Worm (Caenorhabditis elegans) whole organism, L1 larva: Measurements from ENCODE around the gene ger-1.
A peak's percentile ranks its signal among the peaks of the same experiment; 100 is the strongest.

Experiments
- C04F5.9 ChIP-seq: sonication (generic microtip); optimal IDR thresholded peaks from 2 replicates; lab custom pipeline; 2016; ENCODE audit warnings: missing genetic modification characterization, missing compliant biosample characterization
- C16A3.4 ChIP-seq: fragments of 150-350 bp; optimal IDR thresholded peaks from 2 replicates; lab custom pipeline; 2014; ENCODE audit warnings: missing biosample characterization, missing genetic modification characterization
- C34B4.2 ChIP-seq: sonication (generic microtip); optimal IDR thresholded peaks from 2 replicates; lab custom pipeline; 2017; ENCODE audit warnings: mild to moderate bottlenecking, missing genetic modification characterization, missing compliant biosample characterization
- Y116A8C.19 ChIP-seq: sonication (generic microtip); optimal IDR thresholded peaks from 2 replicates; lab custom pipeline; 2016; ENCODE audit warnings: missing compliant biosample characterization, missing genetic modification characterization, borderline replicate concordance
- aha-1 ChIP-seq: fragments of 150-350 bp; optimal IDR thresholded peaks from 2 replicates; lab custom pipeline; 2014; ENCODE audit warnings: missing biosample characterization, missing genetic modification characterization
- blmp-1 ChIP-seq: fragments of 150-350 bp; optimal IDR thresholded peaks from 2 replicates; lab custom pipeline; 2014; ENCODE audit warnings: missing biosample characterization, missing genetic modification characterization
- ceh-8 ChIP-seq: fragments of 200-800 bp; sonication (Bioruptor generic); optimal IDR thresholded peaks from 2 replicates; lab custom pipeline; 2018; ENCODE audit warnings: mild to moderate bottlenecking, missing genetic modification characterization, moderate library complexity, missing compliant biosample characterization
- ceh-82 ChIP-seq, 3 experiments: fragments of 150-350 bp in 1 of 3; sonication (generic microtip) in 2 of 3; optimal IDR thresholded peaks; 2 replicates each; lab custom pipeline; 2014 to 2017; ENCODE audit warnings: missing biosample characterization in 3 of 3, missing genetic modification characterization in 3 of 3
- ces-1 ChIP-seq: fragments of 150-350 bp; optimal IDR thresholded peaks from 2 replicates; lab custom pipeline; 2014; ENCODE audit warnings: missing biosample characterization, missing genetic modification reagents, missing genetic modification characterization
- dsc-1 ChIP-seq: sonication (generic microtip); optimal IDR thresholded peaks from 2 replicates; lab custom pipeline; 2016; ENCODE audit warnings: mild to moderate bottlenecking, missing genetic modification characterization, missing compliant biosample characterization
- efl-1 ChIP-seq, 4 experiments: fragments of 150-350 bp; optimal IDR thresholded peaks in 3 of 4; peaks in 1 of 4; 1 replicate in 1 of 4; 2 replicates in 3 of 4; lab custom pipeline; 2014; ENCODE audit warnings: missing biosample characterization in 2 of 4, missing genetic modification characterization in 2 of 4, missing genetic modification reagents in 2 of 4
- egl-27 ChIP-seq, 2 experiments: fragments of 150-350 bp in 1 of 2; sonication (generic microtip); optimal IDR thresholded peaks; 3 replicates each; lab custom pipeline; 2017 to 2018; ENCODE audit warnings: missing biosample characterization in 2 of 2, missing genetic modification characterization in 2 of 2, missing genetic modification reagents in 2 of 2
- elt-2 ChIP-seq: sonication (generic microtip); optimal IDR thresholded peaks from 2 replicates; lab custom pipeline; 2016; ENCODE audit warnings: missing genetic modification characterization, mild to moderate bottlenecking, inconsistent platforms, missing compliant biosample characterization, missing genetic modification reagents
- elt-3 ChIP-seq, 6 experiments: fragments of 150-350 bp in 1 of 6; sonication (generic microtip); optimal IDR thresholded peaks; 2 replicates each; lab custom pipeline; 2017 to 2018; ENCODE audit warnings: missing biosample characterization in 6 of 6, missing genetic modification characterization in 6 of 6, inconsistent platforms in 1 of 6
- ets-5 ChIP-seq: fragments of 200-800 bp; sonication (Bioruptor generic); IDR thresholded peaks from 2 replicates; pipeline ENCODE4 v1.3.6; 2022; ENCODE audit warnings: missing genetic modification characterization, missing compliant biosample characterization
- fkh-10 ChIP-seq: sonication (generic microtip); optimal IDR thresholded peaks from 2 replicates; lab custom pipeline; 2017; ENCODE audit warnings: missing biosample characterization, missing genetic modification reagents, missing genetic modification characterization
- fkh-8 ChIP-seq: sonication (generic microtip); optimal IDR thresholded peaks from 2 replicates; lab custom pipeline; 2016; ENCODE audit warnings: mild to moderate bottlenecking, missing genetic modification characterization, missing compliant biosample characterization
- fos-1 ChIP-seq: fragments of 150-350 bp; optimal IDR thresholded peaks from 2 replicates; lab custom pipeline; 2014; ENCODE audit warnings: missing biosample characterization, missing genetic modification characterization
- hlh-17 ChIP-seq: fragments of 200-800 bp; sonication (Bioruptor generic); optimal IDR thresholded peaks from 2 replicates; lab custom pipeline; 2018; ENCODE audit warnings: missing genetic modification characterization, mild to moderate bottlenecking, missing compliant biosample characterization, moderate library complexity, borderline replicate concordance
- hlh-4 ChIP-seq: sonication (generic microtip); optimal IDR thresholded peaks from 2 replicates; lab custom pipeline; 2016; ENCODE audit warnings: mild to moderate bottlenecking, missing genetic modification characterization, missing compliant biosample characterization
- hpl-2 ChIP-seq: fragments of 150-350 bp; optimal IDR thresholded peaks from 2 replicates; lab custom pipeline; 2014; ENCODE audit warnings: missing biosample characterization, missing genetic modification reagents, missing genetic modification characterization
- irx-1 ChIP-seq: sonication (generic microtip); optimal IDR thresholded peaks from 2 replicates; lab custom pipeline; 2016; ENCODE audit warnings: missing genetic modification characterization, missing compliant biosample characterization
- isw-1 ChIP-seq: fragments of 200-800 bp; sonication (Bioruptor generic); IDR thresholded peaks from 2 replicates; pipeline ENCODE4 v1.3.6; 2022; ENCODE audit warnings: missing genetic modification characterization, missing compliant biosample characterization
- lin-15B ChIP-seq: fragments of 150-350 bp; sonication (generic microtip); optimal IDR thresholded peaks from 3 replicates; lab custom pipeline; 2014; ENCODE audit warnings: missing biosample characterization, missing genetic modification characterization
- lin-35 ChIP-seq, 2 experiments: fragments of 150-350 bp; optimal IDR thresholded peaks; 2 replicates each; lab custom pipeline; 2014; ENCODE audit warnings: missing biosample characterization in 2 of 2, missing genetic modification characterization in 2 of 2, missing genetic modification reagents in 2 of 2
- lsy-2 ChIP-seq, 2 experiments: fragments of 150-350 bp; optimal IDR thresholded peaks; 2 replicates each; lab custom pipeline; 2014; ENCODE audit warnings: missing biosample characterization in 2 of 2, missing genetic modification characterization in 2 of 2
- mab-9 ChIP-seq: fragments of 200-800 bp; sonication (Bioruptor generic); IDR thresholded peaks from 2 replicates; pipeline ENCODE4 v1.3.6; 2022; ENCODE audit warnings: missing genetic modification reagents, missing genetic modification characterization, missing compliant biosample characterization
- nhr-11 ChIP-seq: fragments of 150-350 bp; optimal IDR thresholded peaks from 2 replicates; lab custom pipeline; 2014; ENCODE audit warnings: missing biosample characterization, missing genetic modification characterization
- nhr-19 ChIP-seq: fragments of 200-800 bp; sonication (Bioruptor generic); conservative IDR thresholded peaks from 2 replicates; pipeline ENCODE4 v1.3.6; 2022; ENCODE audit warnings: missing genetic modification characterization, missing compliant biosample characterization
- nhr-20 ChIP-seq: sonication (generic microtip); optimal IDR thresholded peaks from 2 replicates; lab custom pipeline; 2016; ENCODE audit warnings: mild to moderate bottlenecking, missing genetic modification characterization, missing compliant biosample characterization
- nhr-28 ChIP-seq: fragments of 150-350 bp; optimal IDR thresholded peaks from 2 replicates; lab custom pipeline; 2014; ENCODE audit warnings: missing biosample characterization, missing genetic modification characterization
- nhr-47 ChIP-seq: sonication (generic microtip); optimal IDR thresholded peaks from 2 replicates; lab custom pipeline; 2016; ENCODE audit warnings: mild to moderate bottlenecking, missing genetic modification characterization, moderate library complexity, missing compliant biosample characterization
- nhr-71 ChIP-seq: sonication (generic microtip); optimal IDR thresholded peaks from 2 replicates; lab custom pipeline; 2016; ENCODE audit warnings: mild to moderate bottlenecking, missing genetic modification characterization, moderate library complexity, missing compliant biosample characterization
- nhr-76 ChIP-seq: sonication (generic microtip); optimal IDR thresholded peaks from 2 replicates; lab custom pipeline; 2017; ENCODE audit warnings: missing biosample characterization, missing genetic modification characterization
- nhr-84 ChIP-seq: sonication (generic microtip); optimal IDR thresholded peaks from 2 replicates; lab custom pipeline; 2017; ENCODE audit warnings: missing biosample characterization, missing genetic modification characterization
- nhr-90 ChIP-seq: sonication (generic microtip); optimal IDR thresholded peaks from 2 replicates; lab custom pipeline; 2016; ENCODE audit warnings: mild to moderate bottlenecking, missing genetic modification characterization, missing compliant biosample characterization; ENCODE audit not compliant: poor library complexity
- pag-3 ChIP-seq: sonication (generic microtip); optimal IDR thresholded peaks from 2 replicates; lab custom pipeline; 2017; ENCODE audit warnings: missing genetic modification characterization, mild to moderate bottlenecking, missing compliant biosample characterization, antibody characterized with exemption, borderline replicate concordance; ENCODE audit not compliant: insufficient read depth
- pax-3 ChIP-seq: fragments of 200-800 bp; sonication (Bioruptor generic); optimal IDR thresholded peaks from 2 replicates; lab custom pipeline; 2018; ENCODE audit warnings: mild to moderate bottlenecking, missing genetic modification characterization, moderate library complexity, missing compliant biosample characterization
- rnt-1 ChIP-seq: sonication (generic microtip); optimal IDR thresholded peaks from 2 replicates; lab custom pipeline; 2016; ENCODE audit warnings: mild to moderate bottlenecking, missing genetic modification characterization, moderate library complexity, missing compliant biosample characterization
- skn-1 ChIP-seq: fragments of 150-350 bp; optimal IDR thresholded peaks from 2 replicates; lab custom pipeline; 2014; ENCODE audit warnings: missing biosample characterization, missing genetic modification characterization
- snu-23 ChIP-seq: sonication (generic microtip); optimal IDR thresholded peaks from 2 replicates; lab custom pipeline; 2016; ENCODE audit warnings: missing genetic modification characterization, missing compliant biosample characterization
- sox-4 ChIP-seq: sonication (generic microtip); optimal IDR thresholded peaks from 2 replicates; lab custom pipeline; 2016; ENCODE audit warnings: missing genetic modification characterization, missing compliant biosample characterization
- sptf-1 ChIP-seq: fragments of 150-350 bp; optimal IDR thresholded peaks from 2 replicates; lab custom pipeline; 2014; ENCODE audit warnings: missing biosample characterization, missing genetic modification characterization
- tbx-2 ChIP-seq: sonication (generic microtip); optimal IDR thresholded peaks from 2 replicates; lab custom pipeline; 2016; ENCODE audit warnings: missing genetic modification characterization, missing compliant biosample characterization
- unc-130 ChIP-seq: fragments of 150-350 bp; optimal IDR thresholded peaks from 2 replicates; lab custom pipeline; 2017; ENCODE audit warnings: missing biosample characterization, missing genetic modification characterization, inconsistent platforms
- unc-86 ChIP-seq: sonication (generic microtip); optimal IDR thresholded peaks from 2 replicates; lab custom pipeline; 2016; ENCODE audit warnings: missing genetic modification characterization, missing compliant biosample characterization
- xbp-1 ChIP-seq: sonication (generic microtip); optimal IDR thresholded peaks from 2 replicates; lab custom pipeline; 2016; ENCODE audit warnings: missing genetic modification characterization, missing compliant biosample characterization

Gene ger-1

ce11 chrIII:7095156-7095555, 27.9 kb upstream of the ger-1 start, which contains the start of gene nhr-9:
TSS of gene nhr-9 (plus strand) at chrIII:7095462.
- TF ChIP-seq sox-4 (tag; lab: Kevin White, UChicago): peak; percentile 39
- no peak for TF ChIP-seq nhr-19 (GFP tag; lab: Robert Waterston, UW)
- TF ChIP-seq lsy-2 (tag; optimal IDR thresholded peaks at IDR 0.05; lab: Kevin White, UChicago): no peak
- TF ChIP-seq elt-2 (tag; lab: Kevin White, UChicago): no peak
- no peak for TF ChIP-seq C34B4.2
- TF ChIP-seq efl-1 (optimal IDR thresholded peaks at IDR 0.05; lab: Kevin White, UChicago): no peak
- no peak for TF ChIP-seq efl-1 (GFP tag; optimal IDR thresholded peaks at IDR 0.05 in 1 of 2; lab: Kevin White, UChicago)
- no peak for TF ChIP-seq fkh-10
- TF ChIP-seq unc-86: no peak
- TF ChIP-seq nhr-47 (tag; lab: Kevin White, UChicago): peak; percentile 46
- TF ChIP-seq irx-1 (tag; lab: Kevin White, UChicago): no peak
- TF ChIP-seq tbx-2 (tag; lab: Kevin White, UChicago): no peak
- TF ChIP-seq fkh-8 (tag; lab: Kevin White, UChicago): peak; percentile 82
- no peak for TF ChIP-seq blmp-1
- TF ChIP-seq nhr-11 (tag; lab: Kevin White, UChicago): peak; percentile 64
- TF ChIP-seq pax-3 (tag; lab: Kevin White, UChicago): peak; percentile 38
- TF ChIP-seq aha-1: no peak
- TF ChIP-seq mab-9 (GFP tag; lab: Robert Waterston, UW): no peak
- TF ChIP-seq C04F5.9: no peak
- no peak for TF ChIP-seq ets-5 (GFP tag; lab: Robert Waterston, UW)
- TF ChIP-seq lin-35 (GFP tag; optimal IDR thresholded peaks at IDR 0.05; lab: Kevin White, UChicago): no peak
- TF ChIP-seq nhr-20 (tag; lab: Kevin White, UChicago): peak; percentile 11
- TF ChIP-seq unc-130 (tag; lab: Kevin White, UChicago): no peak
- TF ChIP-seq fos-1: no peak
- TF ChIP-seq lin-15B (tag; lab: Kevin White, UChicago): no peak
- no peak for TF ChIP-seq nhr-84
- peak; percentile 50 for TF ChIP-seq nhr-71
- TF ChIP-seq hlh-4 (tag; lab: Kevin White, UChicago): no peak
- TF ChIP-seq ceh-82 (tag; optimal IDR thresholded peaks at IDR 0.05; lab: Kevin White, UChicago): no peak
- TF ChIP-seq hlh-17: no peak
- no peak for TF ChIP-seq pag-3 (tag; lab: Kevin White, UChicago)
- no peak for TF ChIP-seq ces-1 (GFP tag; lab: Kevin White, UChicago)
- TF ChIP-seq nhr-76: no peak
- TF ChIP-seq dsc-1 (tag; lab: Kevin White, UChicago): peak; percentile 89

ce11 chrIII:7091042-7091441, 23.8 kb upstream of the ger-1 start, which contains the start of gene ZK418.2:
TSS of gene ZK418.2 (plus strand) at chrIII:7091342.
- TF ChIP-seq egl-27 (tag; optimal IDR thresholded peaks at IDR 0.05; lab: Kevin White, UChicago): no peak
- TF ChIP-seq fkh-10: no peak
- TF ChIP-seq nhr-71: no peak
- TF ChIP-seq ceh-82 (tag; optimal IDR thresholded peaks at IDR 0.05; lab: Kevin White, UChicago): no peak
- no peak for TF ChIP-seq xbp-1
- TF ChIP-seq rnt-1 (tag; lab: Kevin White, UChicago): no peak
- no peak for TF ChIP-seq sptf-1 (tag; lab: Kevin White, UChicago)
- TF ChIP-seq blmp-1: no peak
- TF ChIP-seq nhr-90 (tag; lab: Kevin White, UChicago): no peak
- TF ChIP-seq sox-4 (tag; lab: Kevin White, UChicago): no peak
- no peak for TF ChIP-seq Y116A8C.19
- TF ChIP-seq ceh-8 (GFP tag; lab: Kevin White, UChicago): no peak
- no peak for TF ChIP-seq C16A3.4
- no peak for TF ChIP-seq elt-3 (tag; optimal IDR thresholded peaks at IDR 0.05; lab: Kevin White, UChicago)
- no peak for TF ChIP-seq nhr-28
- TF ChIP-seq snu-23 (GFP tag; lab: Kevin White, UChicago): no peak
- TF ChIP-seq hpl-2 (GFP tag; lab: Kevin White, UChicago): no peak
- TF ChIP-seq skn-1 (tag; lab: Kevin White, UChicago): no peak
- TF ChIP-seq isw-1: no peak
